Worm (Caenorhabditis elegans) whole organism, L4/young adult: ENCODE results near the gene srbc-77.

Source experiments
- W03F9.2 ChIP-seq: fragments of 150-350 bp; optimal IDR thresholded peaks from 2 replicates; lab custom pipeline; 2014; ENCODE audit warnings: missing biosample characterization, missing genetic modification characterization
- dao-5 ChIP-seq: sonication (generic microtip); optimal IDR thresholded peaks from 2 replicates; lab custom pipeline; 2016; ENCODE audit warnings: missing genotype, missing genetic modification characterization, moderate library complexity, missing compliant biosample characterization
- him-1 ChIP-seq: sonication (generic microtip); optimal IDR thresholded peaks from 2 replicates; lab custom pipeline; 2016; ENCODE audit warnings: missing genotype, missing genetic modification reagents, missing genetic modification characterization, missing compliant biosample characterization

The srbc-77 gene

ce11 chrV:15940254-15940653, 10.3 kb downstream of the srbc-77 start, which contains the start of gene srw-55:
Gene srw-55 (minus strand): TSS chrV:15940354.
- TF ChIP-seq dao-5 (tag; lab: Kevin White, UChicago) (no peak), him-1 (no peak), W03F9.2 (no peak)

DNA sequence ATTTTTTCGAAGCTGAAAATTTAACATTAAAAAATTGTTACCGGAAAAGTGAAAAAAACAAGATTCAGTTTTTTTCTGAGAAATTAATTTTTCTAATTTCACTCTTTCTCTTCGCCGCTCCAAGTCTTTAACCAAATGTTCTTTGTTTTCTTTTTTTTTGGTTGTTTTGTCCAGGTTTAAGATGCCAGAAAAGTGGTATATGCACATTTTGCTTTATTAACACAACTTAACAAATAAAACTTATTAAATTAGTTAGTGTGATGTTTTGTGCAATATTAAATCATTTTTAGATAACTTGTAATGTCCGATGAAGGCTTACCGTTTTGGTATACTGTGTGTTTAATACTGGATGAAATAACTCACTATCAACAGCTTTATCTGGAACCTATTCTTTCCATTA, 13.1 kb downstream of the srbc-77 start, which contains the start of gene srw-53:
TSS of gene srw-53 (plus strand) at position 301 of the 400 bp plus-strand sequence.
- TF ChIP-seq him-1 = no peak
- no peak for TF ChIP-seq W03F9.2
- TF ChIP-seq dao-5 (tag; lab: Kevin White, UChicago) = no peak

ce11 chrV:15950903-15951302, 20.9 kb downstream of the srbc-77 start, which contains the start of gene srw-59:
Gene srw-59 (minus strand): TSS chrV:15951003.
- no peak for TF ChIP-seq him-1
- TF ChIP-seq dao-5 (tag; lab: Kevin White, UChicago) = no peak
- TF ChIP-seq W03F9.2 = no peak

ce11 chrV:15952762-15953161, 22.8 kb downstream of the srbc-77 start, which contains the start of gene srw-56:
Gene srw-56 (minus strand): TSS chrV:15952862.
- TF ChIP-seq dao-5 (tag; lab: Kevin White, UChicago) (no peak), him-1 (no peak), W03F9.2 (no peak)

- TF ChIP-seq him-1 (no peak), W03F9.2 (no peak), dao-5 (tag; lab: Kevin White, UChicago) (no peak)
Observed at ce11 chrV:15954932-15955331, 24.9 kb downstream of the srbc-77 start, which contains the start of gene srw-57. Gene srw-57 (minus strand): TSS chrV:15955032.

DNA sequence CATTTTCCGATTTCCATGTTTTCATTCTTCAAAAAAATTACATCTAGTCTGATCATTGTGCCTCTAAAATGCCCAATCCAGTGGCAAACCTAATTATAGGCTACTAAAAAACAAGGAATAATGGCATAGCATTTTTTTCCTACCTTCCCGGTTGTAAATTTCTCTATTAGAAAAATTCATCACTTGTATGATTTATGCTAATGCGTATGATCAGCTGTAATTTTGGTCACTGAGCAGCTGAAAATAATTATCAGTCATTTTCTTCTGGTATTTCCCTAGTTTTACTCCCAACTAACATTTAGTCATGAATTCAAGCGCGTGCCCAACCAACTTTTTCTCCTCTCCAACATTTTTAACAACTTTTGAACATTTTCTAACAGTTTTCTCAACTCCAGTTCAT, 25.5 kb downstream of the srbc-77 start, which contains the start of gene srh-186:
TSS of gene srh-186 (plus strand) at position 301 of the 400 bp plus-strand sequence.
- TF ChIP-seq him-1 = no peak
- TF ChIP-seq W03F9.2 = no peak
- no peak for TF ChIP-seq dao-5 (tag; lab: Kevin White, UChicago)

DNA sequence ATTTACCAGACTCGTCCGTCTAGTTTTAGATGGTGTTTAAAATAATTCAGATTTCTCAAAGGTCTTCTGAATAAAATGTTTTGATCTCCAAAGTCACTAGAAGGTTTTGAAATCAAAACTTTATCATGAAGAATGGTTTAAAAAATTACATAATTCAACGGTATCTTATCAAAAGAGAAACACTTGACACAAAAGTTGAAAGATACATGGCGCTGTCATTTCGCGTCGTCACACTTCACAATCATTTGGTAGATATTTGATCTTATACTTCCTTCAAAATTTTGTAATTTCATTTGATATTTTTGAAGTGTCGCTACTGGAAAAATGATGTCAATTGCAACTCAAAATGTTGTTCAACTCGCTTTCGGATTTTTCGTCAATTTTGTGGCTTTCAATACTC, 27.1 kb downstream of the srbc-77 start, which contains the start of gene F36G9.3:
TSS of gene F36G9.3 (plus strand) at position 301 of the 400 bp plus-strand sequence.
- no peak for TF ChIP-seq W03F9.2
- TF ChIP-seq him-1 = no peak
- TF ChIP-seq dao-5 (tag; lab: Kevin White, UChicago) = no peak

- TF ChIP-seq dao-5 (tag; lab: Kevin White, UChicago) (no peak), W03F9.2 (no peak), him-1 (no peak)
Observed at ce11 chrV:15959456-15959855, 29.5 kb downstream of the srbc-77 start.

DNA sequence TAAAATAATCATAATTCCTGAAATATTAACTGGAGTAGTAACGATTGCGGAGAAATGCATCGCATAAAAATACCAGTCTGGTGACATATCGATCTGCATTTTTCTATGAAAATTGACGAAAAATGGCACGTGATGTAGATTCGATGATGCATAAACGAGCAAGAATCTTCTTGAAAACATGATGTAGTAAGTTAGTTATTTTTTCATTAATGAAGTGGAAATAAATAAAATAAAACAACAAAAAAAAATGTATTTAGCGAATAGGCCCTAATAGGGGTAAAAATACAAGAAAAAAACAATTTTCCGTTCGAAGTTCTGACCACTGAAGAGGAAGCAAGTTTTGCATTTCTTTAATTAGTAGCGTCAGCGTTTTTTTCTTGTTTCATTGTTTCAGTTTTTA, 35.1 kb downstream of the srbc-77 start, which contains the start of gene sri-2:
TSS of gene sri-2 (minus strand) at position 101 of the 400 bp plus-strand sequence.
- no peak for TF ChIP-seq him-1
- TF ChIP-seq W03F9.2 = no peak
- no peak for TF ChIP-seq dao-5 (tag; lab: Kevin White, UChicago)

ce11 chrV:15967542-15967941, 37.6 kb downstream of the srbc-77 start, which contains the start of gene sri-1:
Gene sri-1 (minus strand): TSS chrV:15967642.
- TF ChIP-seq him-1 (no peak), dao-5 (tag; lab: Kevin White, UChicago) (no peak)

DNA sequence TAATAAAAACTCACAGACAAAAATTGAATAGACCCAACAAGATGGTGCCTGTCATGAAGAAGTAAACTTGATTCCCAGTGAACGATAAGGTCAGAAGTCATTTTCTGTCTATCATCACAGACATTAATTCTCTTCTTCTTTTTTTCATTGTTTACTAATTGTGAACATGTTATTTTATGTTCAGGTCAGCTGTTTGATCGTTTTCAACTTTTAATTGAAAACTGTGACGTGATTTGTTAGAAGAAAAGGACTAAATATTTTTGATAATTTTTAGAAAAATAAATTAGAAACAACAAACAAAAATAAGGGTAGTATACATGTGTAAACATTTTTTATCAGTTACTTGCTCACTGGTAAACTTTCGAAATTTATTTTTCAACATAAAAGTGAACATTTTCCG, 39.7 kb downstream of the srbc-77 start, which contains the start of gene F36G9.7:
TSS of gene F36G9.7 (minus strand) at position 101 of the 400 bp plus-strand sequence.
- TF ChIP-seq W03F9.2 = no peak
- no peak for TF ChIP-seq him-1
- no peak for TF ChIP-seq dao-5 (tag; lab: Kevin White, UChicago)

DNA sequence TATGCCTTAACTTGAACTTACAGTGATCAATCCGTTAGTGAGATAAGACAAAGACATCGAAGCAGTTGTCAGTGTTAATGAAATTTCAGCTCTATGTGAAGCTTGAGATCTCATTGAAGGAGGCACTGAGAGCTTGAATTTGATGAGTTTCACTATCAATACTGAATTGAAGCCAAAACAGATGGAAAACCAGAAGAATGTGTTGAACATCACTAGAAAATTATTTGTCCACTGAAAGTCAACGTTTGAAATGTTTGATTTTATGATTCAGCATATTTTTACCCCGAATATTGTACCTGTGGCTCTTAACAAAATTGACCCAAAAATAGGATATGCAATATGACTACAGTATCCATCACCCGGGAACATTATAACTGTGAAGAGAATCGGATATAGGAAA, 40.8 kb downstream of the srbc-77 start:
- TF ChIP-seq him-1 (no peak), dao-5 (tag; lab: Kevin White, UChicago) (no peak), W03F9.2 (no peak)

- no peak for TF ChIP-seq W03F9.2
- no peak for TF ChIP-seq him-1
- TF ChIP-seq dao-5 (tag; lab: Kevin White, UChicago) = no peak
Observed at ce11 chrV:15972484-15972883, 42.5 kb downstream of the srbc-77 start, which contains the start of gene sru-23. Gene sru-23 (minus strand): TSS chrV:15972584.

ce11 chrV:15974836-15975235, 44.9 kb downstream of the srbc-77 start, which contains the start of gene sru-22:
Gene sru-22 (minus strand): TSS chrV:15974936.
- TF ChIP-seq W03F9.2 (no peak), dao-5 (tag; lab: Kevin White, UChicago) (no peak), him-1 (no peak)

DNA sequence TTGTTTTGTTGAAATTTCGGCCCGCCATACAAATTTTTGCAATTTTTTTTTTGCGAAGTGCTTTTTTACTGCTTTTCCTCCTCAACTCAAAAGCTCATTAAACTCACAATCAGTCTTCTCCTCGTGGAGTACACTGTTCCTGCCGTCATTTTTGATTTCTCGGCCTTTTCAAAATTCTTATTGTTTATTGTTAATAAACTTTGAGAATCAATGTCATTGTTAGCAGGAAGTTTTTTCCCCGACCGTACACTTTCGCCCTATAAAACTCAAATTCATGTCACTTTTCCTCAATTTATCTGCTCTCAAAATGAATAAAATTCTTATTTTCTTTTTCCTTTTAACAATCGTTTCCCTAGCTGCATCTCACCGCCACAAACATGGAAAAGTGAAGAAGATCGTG, 45.9 kb downstream of the srbc-77 start, which contains the start of gene clec-232:
TSS of gene clec-232 (plus strand) at position 301 of the 400 bp plus-strand sequence.
- no peak for TF ChIP-seq dao-5 (tag; lab: Kevin White, UChicago)
- no peak for TF ChIP-seq W03F9.2
- TF ChIP-seq him-1 = no peak
